Worm (Caenorhabditis elegans) whole organism, late embryonic: Measurements from ENCODE around the gene F21C10.4.

ENCODE experiments used
- K02D7.2 ChIP-seq: sonication (generic microtip); optimal IDR thresholded peaks from 2 replicates; lab custom pipeline; 2017; ENCODE audit warnings: mild to moderate bottlenecking, missing genetic modification characterization, missing compliant biosample characterization
- ama-1 ChIP-seq: fragments of 150-350 bp; optimal IDR thresholded peaks from 2 replicates; lab custom pipeline; 2014
- ceh-48 ChIP-seq: sonication (generic microtip); optimal IDR thresholded peaks from 2 replicates; lab custom pipeline; 2016; ENCODE audit warnings: missing genetic modification characterization, inconsistent platforms, missing compliant biosample characterization
- dve-1 ChIP-seq: sonication (generic microtip); optimal IDR thresholded peaks from 2 replicates; lab custom pipeline; 2017; ENCODE audit warnings: antibody characterized with exemption, mild to moderate bottlenecking, missing genetic modification characterization, missing compliant biosample characterization
- hlh-6 ChIP-seq: sonication (generic microtip); optimal IDR thresholded peaks from 2 replicates; lab custom pipeline; 2016; ENCODE audit warnings: missing genotype, missing genetic modification characterization, missing compliant biosample characterization
- nfya-1 ChIP-seq: sonication (generic microtip); optimal IDR thresholded peaks from 2 replicates; lab custom pipeline; 2017; ENCODE audit warnings: missing genetic modification characterization, mild to moderate bottlenecking, missing compliant biosample characterization, antibody characterized with exemption, moderate library complexity
- nhr-11 ChIP-seq: fragments of 150-350 bp; optimal IDR thresholded peaks from 2 replicates; lab custom pipeline; 2014; ENCODE audit warnings: missing biosample characterization, missing genetic modification characterization
- pha-4 ChIP-seq: fragments of 150-350 bp; optimal IDR thresholded peaks from 2 replicates; lab custom pipeline; 2018; ENCODE audit warnings: missing biosample characterization, missing genetic modification reagents, missing genetic modification characterization
- pros-1 ChIP-seq: fragments of 150-350 bp; optimal IDR thresholded peaks from 2 replicates; lab custom pipeline; 2014; ENCODE audit warnings: missing biosample characterization, missing genetic modification reagents, missing genetic modification characterization
- tbx-2 ChIP-seq: sonication (generic microtip); optimal IDR thresholded peaks from 2 replicates; lab custom pipeline; 2016; ENCODE audit warnings: missing genetic modification characterization, missing compliant biosample characterization
- unc-86 ChIP-seq: sonication (generic microtip); optimal IDR thresholded peaks from 2 replicates; lab custom pipeline; 2016; ENCODE audit warnings: missing genetic modification characterization, missing compliant biosample characterization

ce11 chrV:9122004-9122403 is 4.4 kb upstream of the F21C10.4 start, which contains the start of gene F21C10.13:
- TF ChIP-seq pros-1 (tag; lab: Kevin White, UChicago) (no peak), pha-4 (no peak), nfya-1 (tag; lab: Kevin White, UChicago) (no peak), tbx-2 (tag; lab: Kevin White, UChicago) (no peak), K02D7.2 (tag; lab: Kevin White, UChicago) (no peak), dve-1 (tag; lab: Kevin White, UChicago) (no peak), unc-86 (tag; lab: Kevin White, UChicago) (no peak), nhr-11 (tag; lab: Kevin White, UChicago) (no peak), ama-1 (lab: Kevin White, UChicago) (no peak), ceh-48 (no peak), hlh-6 (tag; lab: Kevin White, UChicago) (no peak)
